Fruit fly (Drosophila melanogaster): ENCODE measurements around the gene MBD-R2.

The MBD-R2 gene

dm6 chr3R:12383036-12383435 lies 27.0 kb upstream of the MBD-R2 start, which contains the start of gene GstD11:
Gene GstD11 (plus strand): TSS chr3R:12383336.
- TF ChIP-seq CG34406 (GFP tag; optimal IDR thresholded peaks at IDR 0.05) (no peak), CG15336 (GFP tag; IDR thresholded peaks at IDR 0.05) (no peak), net (GFP tag; optimal IDR thresholded peaks at IDR 0.05) (no peak), CG3032 (tag; optimal IDR thresholded peaks at IDR 0.05) (no peak), CG6808 (GFP tag; optimal IDR thresholded peaks at IDR 0.05) (no peak), CG7368 (GFP tag; optimal IDR thresholded peaks at IDR 0.05) (no peak), CG6792 (GFP tag; optimal IDR thresholded peaks at IDR 0.05) (no peak), CG11762 (GFP tag; optimal IDR thresholded peaks at IDR 0.05; ENCODE audit: insufficient read depth) (no peak), Ets96B (tag; optimal IDR thresholded peaks at IDR 0.05) (no peak), CG11902 (GFP tag; optimal IDR thresholded peaks at IDR 0.05) (no peak), pdm3 (GFP tag; optimal IDR thresholded peaks at IDR 0.05) (no peak), esn (GFP tag; optimal IDR thresholded peaks at IDR 0.05) (no peak), Sox102F (GFP tag; optimal IDR thresholded peaks at IDR 0.05) (no peak), CG6163 (GFP tag; IDR thresholded peaks at IDR 0.05) (no peak), CG8632 (GFP tag; optimal IDR thresholded peaks at IDR 0.05) (no peak), CG16779 (tag; optimal IDR thresholded peaks at IDR 0.05) (no peak), Sox15 (GFP tag; optimal IDR thresholded peaks at IDR 0.05) (no peak)

DNA sequence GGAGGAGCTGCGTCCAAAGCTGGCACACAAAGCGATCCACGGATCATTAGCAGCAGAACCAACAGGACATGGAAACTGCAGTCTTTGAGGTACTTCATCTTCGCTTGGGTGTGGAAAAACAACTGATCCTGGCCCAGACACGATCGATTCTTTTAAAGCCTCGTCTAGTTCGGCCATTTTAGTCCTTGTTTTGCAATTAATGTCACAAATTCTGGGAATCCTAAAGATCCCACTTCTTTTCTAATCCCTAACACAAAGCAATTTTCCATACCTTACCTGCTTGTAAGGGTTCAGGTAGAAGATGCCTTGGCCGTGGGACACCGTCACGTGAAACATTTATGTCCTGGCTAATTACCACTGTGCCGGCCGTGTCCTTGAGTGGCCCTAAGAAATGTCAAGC lies 26.5 kb upstream of the MBD-R2 start, which contains the start of gene CG10035:
Gene CG10035, minus strand, starts transcription at position 129 of the 400 bp plus-strand sequence.
- TF ChIP-seq cyc (GFP tag; optimal IDR thresholded peaks at IDR 0.05) (no peak), Hr4 (GFP tag; optimal IDR thresholded peaks at IDR 0.05) (no peak), CG10631 (GFP tag; optimal IDR thresholded peaks at IDR 0.05) (no peak), Sox14 (GFP tag; optimal IDR thresholded peaks at IDR 0.05) (no peak), CG8319 (GFP tag; optimal IDR thresholded peaks at IDR 0.05) (no peak), esn (GFP tag; optimal IDR thresholded peaks at IDR 0.05) (no peak), Smox (GFP tag; optimal IDR thresholded peaks at IDR 0.05) (no peak), spab (GFP tag; optimal IDR thresholded peaks at IDR 0.05) (no peak), lz (GFP tag; optimal IDR thresholded peaks at IDR 0.05) (no peak), CG34406 (GFP tag; optimal IDR thresholded peaks at IDR 0.05) (no peak), CG6163 (GFP tag; IDR thresholded peaks at IDR 0.05) (no peak), CG4318 (GFP tag; optimal IDR thresholded peaks at IDR 0.05) (no peak), acj6 (GFP tag; optimal IDR thresholded peaks at IDR 0.05) (no peak), CG8119 (GFP tag; IDR thresholded peaks at IDR 0.05) (no peak), fd85E (GFP tag; optimal IDR thresholded peaks at IDR 0.05) (no peak), salr (GFP tag; optimal IDR thresholded peaks at IDR 0.05) (no peak), CG6792 (GFP tag; optimal IDR thresholded peaks at IDR 0.05) (no peak), Sox15 (GFP tag; optimal IDR thresholded peaks at IDR 0.05) (no peak)

dm6 chr3R:12381130-12381700 lies 25.1 kb upstream of the MBD-R2 start:
- peak; percentile 60 for TF ChIP-seq Eip78C (GFP tag)
- TF ChIP-seq svp (GFP tag) = peak; percentile 70
- TF ChIP-seq CG8119 (GFP tag; IDR thresholded peaks at IDR 0.05) = peak; percentile 66
- TF ChIP-seq dsx (GFP tag; optimal IDR thresholded peaks at IDR 0.05; ENCODE audit: poor library complexity, severe bottlenecking) = no peak
- no peak for TF ChIP-seq Eip75B (GFP tag; optimal IDR thresholded peaks at IDR 0.05)
- no peak for TF ChIP-seq CG6854 (GFP tag; optimal IDR thresholded peaks at IDR 0.05)
- peak; percentile 54 for TF ChIP-seq Hr4 (GFP tag; optimal IDR thresholded peaks at IDR 0.05)
- TF ChIP-seq eg (GFP tag; IDR thresholded peaks at IDR 0.05) = peak; percentile 54
- peak; percentile 3 for TF ChIP-seq net (GFP tag; optimal IDR thresholded peaks at IDR 0.05)
- peak; percentile 23 for TF ChIP-seq dac (GFP tag; optimal IDR thresholded peaks at IDR 0.05)
- TF ChIP-seq CG9139 (GFP tag; optimal IDR thresholded peaks at IDR 0.05) = no peak
- peak; percentile 31; the same call in 1 of the 2 replicates for TF ChIP-seq CG11294 (GFP tag; IDR thresholded peaks at IDR 0.05)
- peak; percentile 27 for TF ChIP-seq achi (GFP tag; optimal IDR thresholded peaks at IDR 0.05)
- TF ChIP-seq Lpt (GFP tag; optimal IDR thresholded peaks at IDR 0.05) = peak; percentile 45
- TF ChIP-seq CG32006 (GFP tag; optimal IDR thresholded peaks at IDR 0.05) = peak; percentile 78
- peak; percentile 54 for TF ChIP-seq CG4318 (GFP tag; optimal IDR thresholded peaks at IDR 0.05)
- TF ChIP-seq spab (GFP tag; optimal IDR thresholded peaks at IDR 0.05) = no peak
- peak; percentile 34 for TF ChIP-seq pdm3 (GFP tag; optimal IDR thresholded peaks at IDR 0.05)
- TF ChIP-seq CG8632 (GFP tag; optimal IDR thresholded peaks at IDR 0.05) = no peak
- TF ChIP-seq CG15336 (GFP tag; IDR thresholded peaks at IDR 0.05) = peak; percentile 74
- no peak for TF ChIP-seq Hr38 (GFP tag; optimal IDR thresholded peaks at IDR 0.05)
- TF ChIP-seq CG6163 (GFP tag; IDR thresholded peaks at IDR 0.05) = peak; percentile 77
- TF ChIP-seq CG6276 (GFP tag; optimal IDR thresholded peaks at IDR 0.05) = peak; percentile 44
- TF ChIP-seq Sox14 (GFP tag; optimal IDR thresholded peaks at IDR 0.05) = peak; percentile 0
- TF ChIP-seq Gug (GFP tag; IDR thresholded peaks at IDR 0.05) = 0 out of 2 replicates have a peak, but pooled peaks have one; percentile 38

All from whole organism, prepupa.